Comparison of ENCODE assay signal across 3 worm cellular contexts in the genomic region with DNA sequence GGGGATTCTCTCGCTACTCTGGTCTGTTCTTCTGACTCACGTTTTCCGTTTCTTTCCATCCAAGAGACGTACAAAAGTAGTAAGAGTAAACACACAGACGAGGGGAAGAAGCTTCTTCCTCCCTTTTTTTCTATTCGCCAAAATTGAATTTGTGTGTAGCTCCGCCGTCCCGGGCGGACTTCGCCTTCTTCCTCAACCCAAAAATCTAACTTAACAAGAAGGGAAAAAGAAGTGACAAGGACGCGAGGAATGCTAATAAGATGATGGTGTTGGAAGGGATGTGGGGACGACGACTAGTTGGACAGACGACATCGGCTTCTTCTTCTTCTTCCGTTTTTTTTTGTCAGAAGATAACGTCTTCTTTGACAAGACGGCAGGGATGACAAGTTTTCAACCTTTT.
TF ChIP-seq lines count a peak whose summit lies in the region.

No protein-coding gene starts in this region.

TF ChIP-seq in whole organism, L1 larva, 84 proteins besides CTCF, POLR2A, EP300 and RAD21 (continued from another document):
- TF ChIP-seq lin-14 (GFP tag; optimal IDR thresholded peaks at IDR 0.05; lab: Kevin White, UChicago) = peak; percentile 93
- no peak for TF ChIP-seq fkh-8 (tag; optimal IDR thresholded peaks at IDR 0.05; lab: Kevin White, UChicago)
- TF ChIP-seq snu-23 (GFP tag; optimal IDR thresholded peaks at IDR 0.05; lab: Kevin White, UChicago) = peak; percentile 5
- TF ChIP-seq dpl-1 (GFP tag; optimal IDR thresholded peaks at IDR 0.05; lab: Kevin White, UChicago) = no peak
- peak; percentile 90 for TF ChIP-seq ces-1 (GFP tag; optimal IDR thresholded peaks at IDR 0.05; lab: Kevin White, UChicago)
- no peak for TF ChIP-seq skn-1 (tag; optimal IDR thresholded peaks at IDR 0.05; lab: Kevin White, UChicago)
- no peak for TF ChIP-seq zip-4 (GFP tag; optimal IDR thresholded peaks at IDR 0.05; lab: Kevin White, UChicago)
- peak in 1 of 3 experiments; percentile 17 for TF ChIP-seq ceh-82 (tag; optimal IDR thresholded peaks at IDR 0.05; lab: Kevin White, UChicago)
- TF ChIP-seq unc-30 (tag; optimal IDR thresholded peaks at IDR 0.05; lab: Kevin White, UChicago) = no peak
TF ChIP-seq in whole organism, L1 larva: peak in this region for 13.

TF ChIP-seq in whole organism, L2 larva, 48 proteins besides CTCF, POLR2A, EP300 and RAD21 (continued from another document):
- TF ChIP-seq R02D3.7 (tag; optimal IDR thresholded peaks at IDR 0.05; lab: Kevin White, UChicago) (no peak), snpc-4 (tag; optimal IDR thresholded peaks at IDR 0.05; lab: Kevin White, UChicago) (no peak), alr-1 (tag; optimal IDR thresholded peaks at IDR 0.05; lab: Kevin White, UChicago) (no peak), C34F6.9 (tag; optimal IDR thresholded peaks at IDR 0.05; lab: Kevin White, UChicago) (peak; percentile 26), aly-2 (tag; optimal IDR thresholded peaks at IDR 0.05; lab: Kevin White, UChicago) (no peak), nhr-237 (tag; optimal IDR thresholded peaks at IDR 0.05; lab: Kevin White, UChicago) (no peak), sem-4 (tag; optimal IDR thresholded peaks at IDR 0.05; lab: Kevin White, UChicago) (peak; percentile 66)

TF ChIP-seq in whole organism, L4 larva, 104 proteins besides CTCF, POLR2A, EP300 and RAD21 (continued from another document):
- peak; percentile 92 for TF ChIP-seq fkh-10 (GFP tag; optimal IDR thresholded peaks at IDR 0.05; lab: Kevin White, UChicago)
- no peak for TF ChIP-seq unc-62 (GFP tag; optimal IDR thresholded peaks at IDR 0.05 in 1 of 2; lab: Kevin White, UChicago)
- no peak for TF ChIP-seq unc-62 (tag; optimal IDR thresholded peaks at IDR 0.05; lab: Kevin White, UChicago)
- TF ChIP-seq mep-1 (tag; optimal IDR thresholded peaks at IDR 0.05; lab: Kevin White, UChicago) = peak; percentile 17
- TF ChIP-seq rbr-2 (tag; optimal IDR thresholded peaks at IDR 0.05; lab: Kevin White, UChicago) = peak; percentile 25
- peak; percentile 94 for TF ChIP-seq ces-1 (GFP tag; optimal IDR thresholded peaks at IDR 0.05; lab: Kevin White, UChicago)
- TF ChIP-seq zfp-2 (tag; optimal IDR thresholded peaks at IDR 0.05; lab: Kevin White, UChicago) = no peak
